Fruit fly (Drosophila melanogaster): ENCODE data around the gene Atg4a.

The Atg4a gene

dm6 chr2L:1077053-1077452 is 3.7 kb upstream of the Atg4a start (continued):
- TF ChIP-seq jing (GFP tag; optimal IDR thresholded peaks at IDR 0.05) (no peak), Abd-B (GFP tag; optimal IDR thresholded peaks at IDR 0.05) (no peak), CG11504 (tag; optimal IDR thresholded peaks at IDR 0.05) (peak; percentile 52), CG17912 (GFP tag; optimal IDR thresholded peaks at IDR 0.05) (no peak), CG17359 (tag; optimal IDR thresholded peaks at IDR 0.05) (no peak), eyg (GFP tag; optimal IDR thresholded peaks at IDR 0.05) (no peak), jumu (GFP tag; optimal IDR thresholded peaks at IDR 0.05) (no peak), CG12299 (tag; optimal IDR thresholded peaks at IDR 0.05) (no peak), seq (GFP tag; IDR thresholded peaks at IDR 0.05) (no peak), CG8924 (tag; optimal IDR thresholded peaks at IDR 0.05) (peak; percentile 43), gem (tag; optimal IDR thresholded peaks at IDR 0.05) (no peak), B-H1 (GFP tag; IDR thresholded peaks at IDR 0.05) (no peak), twi (tag; optimal IDR thresholded peaks at IDR 0.05) (no peak), CG3838 (GFP tag; optimal IDR thresholded peaks at IDR 0.05) (no peak), CG14014 (GFP tag; IDR thresholded peaks at IDR 0.05) (no peak), CG10462 (GFP tag; optimal IDR thresholded peaks at IDR 0.05) (no peak), corto (GFP tag; optimal IDR thresholded peaks at IDR 0.05) (no peak), E2f2 (GFP tag; IDR thresholded peaks at IDR 0.05) (no peak), chn (GFP tag; optimal IDR thresholded peaks at IDR 0.05) (no peak), Sry-δ (GFP tag; optimal IDR thresholded peaks at IDR 0.05) (no peak), CG13287 (GFP tag; IDR thresholded peaks at IDR 0.05; ENCODE audit: partially characterized antibody) (no peak; the same call in 1 of the 2 replicates), Ets65A (GFP tag) (no peak), CG31441 (GFP tag; IDR thresholded peaks at IDR 0.05) (no peak), CG18011 (GFP tag; optimal IDR thresholded peaks at IDR 0.05) (no peak), pros (GFP tag; optimal IDR thresholded peaks at IDR 0.05) (no peak), disco-r (GFP tag; optimal IDR thresholded peaks at IDR 0.05) (no peak), CG8281 (tag; optimal IDR thresholded peaks at IDR 0.05) (no peak), zfh1 (GFP tag; IDR thresholded peaks at IDR 0.05) (no peak), sc (optimal IDR thresholded peaks at IDR 0.05) (no peak), sc (GFP tag; optimal IDR thresholded peaks at IDR 0.05) (no peak), CG4328 (GFP tag; optimal IDR thresholded peaks at IDR 0.05) (no peak), CG11456 (GFP tag; IDR thresholded peaks at IDR 0.05) (no peak), vfl (GFP tag; optimal IDR thresholded peaks at IDR 0.05) (no peak), sd (tag; optimal IDR thresholded peaks at IDR 0.05) (peak; percentile 73), nerfin-1 (tag; optimal IDR thresholded peaks at IDR 0.05) (no peak), pan (optimal IDR thresholded peaks at IDR 0.05) (no peak), pan (GFP tag; optimal IDR thresholded peaks at IDR 0.05 in 1 of 2, IDR thresholded peaks at IDR 0.05 in 1 of 2) (peak in 1 of 2 experiments; percentile 14), CG16813 (GFP tag; IDR thresholded peaks at IDR 0.05; ENCODE audit: partially characterized antibody) (no peak), CG3407 (GFP tag; optimal IDR thresholded peaks at IDR 0.05) (no peak), CG15601 (tag; optimal IDR thresholded peaks at IDR 0.05) (no peak), repo (GFP tag; optimal IDR thresholded peaks at IDR 0.05) (no peak), Kr (GFP tag; optimal IDR thresholded peaks at IDR 0.05) (no peak), mld (GFP tag; IDR thresholded peaks at IDR 0.05; ENCODE audit: partially characterized antibody) (no peak), D19B (GFP tag; optimal IDR thresholded peaks at IDR 0.05) (no peak), dysf (GFP tag; IDR thresholded peaks at IDR 0.05) (no peak), Adf1 (GFP tag; IDR thresholded peaks at IDR 0.05) (no peak; the same call in 1 of the 2 replicates), Optix (GFP tag; IDR thresholded peaks at IDR 0.05) (no peak), CG34224 (GFP tag; IDR thresholded peaks at IDR 0.05; ENCODE audit: partially characterized antibody) (no peak), gro (GFP tag; optimal IDR thresholded peaks at IDR 0.05) (no peak), CG9932 (GFP tag; IDR thresholded peaks at IDR 0.05) (no peak), Doc2 (GFP tag; IDR thresholded peaks at IDR 0.05) (no peak), CG6813 (GFP tag; optimal IDR thresholded peaks at IDR 0.05) (no peak)

All from whole organism, embryonic.